Fruit fly (Drosophila melanogaster) whole organism, embryonic: Measurements from ENCODE around the gene Tim9b.

Source experiments
- CG11456 ChIP-seq: fragments of 200-800 bp; sonication (Bioruptor generic); IDR thresholded peaks from 3 replicates; pipeline ENCODE4 v1.3.6; 2022; ENCODE audit warnings: missing biosample characterization, missing genetic modification characterization
- Sox100B ChIP-seq: fragments of 200-800 bp; sonication (Bioruptor generic); optimal IDR thresholded peaks from 3 replicates; lab custom pipeline; 2018; ENCODE audit warnings: missing biosample characterization, mild to moderate bottlenecking, missing genetic modification characterization
- Sox102F ChIP-seq: fragments of 200-800 bp; sonication (Bioruptor generic); optimal IDR thresholded peaks from 2 replicates; lab custom pipeline; 2018; ENCODE audit warnings: missing biosample characterization, mild to moderate bottlenecking, missing genetic modification characterization, moderate library complexity

dm6 chrX:19590579-19590978, 27.8 kb downstream of the Tim9b start:
- TF ChIP-seq Sox100B = no peak
- TF ChIP-seq CG11456 (GFP tag; lab: Robert Waterston, UW) = no peak
- TF ChIP-seq Sox102F (GFP tag; lab: Kevin White, UChicago) = no peak
